Fruit fly (Drosophila melanogaster): ENCODE results near the gene CG16736.

Gene CG16736

DNA sequence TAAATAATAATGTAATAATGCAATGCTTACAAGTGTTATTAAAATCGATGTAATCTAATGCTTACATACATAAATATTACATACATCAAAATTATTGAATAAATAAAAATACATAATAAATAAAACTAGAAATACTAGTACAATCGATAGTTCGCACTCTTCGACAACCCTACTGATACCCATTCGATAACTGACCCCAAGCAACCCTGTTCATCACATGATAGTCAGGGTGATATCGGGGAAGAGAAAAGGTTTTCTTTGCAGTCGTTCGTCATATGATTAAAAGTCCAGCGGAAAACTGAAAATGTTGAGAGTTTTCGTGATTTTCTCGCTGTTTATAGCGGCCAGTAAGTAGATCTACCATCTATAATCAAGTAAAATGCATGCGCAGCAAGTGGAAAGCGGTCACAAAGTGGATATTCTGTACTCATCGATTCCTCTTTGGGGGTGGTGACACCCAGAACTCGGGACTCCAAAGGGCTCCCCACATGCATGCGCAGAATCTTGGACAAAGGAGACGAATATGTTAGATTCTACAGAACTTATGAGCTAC lies 3.0 kb upstream of the CG16736 start, which contains the start of gene ATP6AP2:
Gene ATP6AP2 (plus strand): TSS at position 218 of the 553 bp plus-strand sequence.
- peak; percentile 76 for TF ChIP-seq Eip78C (GFP tag)
- peak; percentile 58 for TF ChIP-seq CG3032 (tag; optimal IDR thresholded peaks at IDR 0.05)
- peak; percentile 35 for TF ChIP-seq lz (GFP tag; optimal IDR thresholded peaks at IDR 0.05)
- TF ChIP-seq esn (GFP tag; optimal IDR thresholded peaks at IDR 0.05), result peak; percentile 59
- TF ChIP-seq cyc (GFP tag; optimal IDR thresholded peaks at IDR 0.05), result peak; percentile 35
- no peak for TF ChIP-seq CG6163 (GFP tag; IDR thresholded peaks at IDR 0.05)
- TF ChIP-seq CG1621 (tag; optimal IDR thresholded peaks at IDR 0.05), result no peak
- peak; percentile 38 for TF ChIP-seq CG31627 (GFP tag; optimal IDR thresholded peaks at IDR 0.05)

DNA sequence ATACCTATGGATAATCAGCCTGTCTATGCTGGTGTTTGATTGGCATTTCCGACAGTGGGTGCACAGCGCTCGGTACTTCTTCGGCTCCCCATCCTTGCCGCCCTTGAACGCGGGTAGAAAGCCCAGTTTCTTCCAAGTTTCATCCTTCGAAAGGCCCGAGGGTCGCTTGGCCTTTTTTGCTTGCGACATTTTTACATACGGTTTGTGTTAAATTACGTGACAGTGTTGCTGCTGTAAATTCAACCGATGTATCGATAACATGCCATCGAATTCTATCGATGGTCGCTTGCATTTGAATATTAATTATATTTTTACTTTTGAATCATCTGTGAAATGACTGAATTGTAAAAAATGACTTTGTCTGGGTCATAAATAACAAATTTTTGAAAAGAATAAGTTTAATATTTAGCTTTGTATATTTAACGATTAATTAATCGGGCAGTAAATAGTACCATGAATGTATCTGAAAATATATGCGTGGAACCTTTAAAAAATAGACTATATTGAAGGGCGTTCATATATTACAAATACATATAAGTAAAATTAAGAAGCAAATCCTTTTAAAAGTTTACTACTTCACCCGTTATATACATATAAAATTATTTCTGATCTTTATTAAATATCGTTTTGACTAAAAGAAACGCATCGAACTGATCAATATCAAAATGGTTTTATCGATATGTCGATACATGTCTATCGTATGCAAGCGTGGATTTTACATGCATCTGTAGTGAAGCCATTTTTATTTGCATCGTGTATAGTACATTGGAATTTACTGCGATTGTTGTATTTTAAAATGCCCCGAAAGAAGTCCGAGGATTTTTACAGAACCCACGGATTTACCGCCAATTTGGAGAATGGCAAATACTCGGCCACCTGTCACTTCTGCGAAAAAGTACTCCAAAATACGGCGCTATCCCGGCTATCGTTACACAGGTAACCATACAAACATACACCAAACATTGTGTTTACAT lies 1.0 kb upstream of the CG16736 start, which contains the start of the genes Ibf2 and Ibf1:
Gene Ibf2 (minus strand): TSS at position 250 of the 974 bp plus-strand sequence.
Gene Ibf1 (plus strand): TSS at position 713 of the 974 bp plus-strand sequence.
- TF ChIP-seq Eip78C (GFP tag) (peak; percentile 13), CG11294 (GFP tag; IDR thresholded peaks at IDR 0.05) (no peak)

DNA sequence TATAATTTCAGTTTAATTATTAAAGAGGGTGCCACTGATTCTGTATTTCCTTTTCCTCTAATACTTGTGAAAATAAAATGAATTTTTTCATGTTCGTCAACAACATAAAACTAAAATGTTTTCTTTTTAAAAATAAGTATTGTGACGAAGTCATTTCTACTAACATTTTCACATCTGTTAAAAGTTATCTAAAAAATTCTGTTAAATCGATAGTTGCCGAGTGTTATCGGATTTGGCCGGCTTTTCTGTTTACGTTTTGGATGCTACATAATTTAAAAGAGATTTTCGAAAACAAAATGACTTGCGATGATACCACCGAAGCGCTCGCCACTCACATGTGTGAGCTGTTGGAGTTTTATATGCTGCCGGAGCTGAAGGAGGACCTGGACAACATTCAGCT lies 2.7 kb downstream of the CG16736 start, which contains the start of gene CG16734:
Gene CG16734 (plus strand): TSS at position 255 of the 400 bp plus-strand sequence.
- no peak for TF ChIP-seq topi (GFP tag; optimal IDR thresholded peaks at IDR 0.05)
- no peak for TF ChIP-seq Eip75B (GFP tag; optimal IDR thresholded peaks at IDR 0.05)
- TF ChIP-seq dac (GFP tag; optimal IDR thresholded peaks at IDR 0.05), result no peak
- TF ChIP-seq CG9139 (GFP tag; optimal IDR thresholded peaks at IDR 0.05), result no peak
- TF ChIP-seq net (GFP tag; optimal IDR thresholded peaks at IDR 0.05), result no peak
- TF ChIP-seq Sox15 (GFP tag; optimal IDR thresholded peaks at IDR 0.05), result no peak
- TF ChIP-seq CG6163 (GFP tag; IDR thresholded peaks at IDR 0.05), result no peak
- TF ChIP-seq Smox (GFP tag; optimal IDR thresholded peaks at IDR 0.05), result no peak
- no peak for TF ChIP-seq cyc (GFP tag; optimal IDR thresholded peaks at IDR 0.05)
- no peak for TF ChIP-seq CG11762 (GFP tag; optimal IDR thresholded peaks at IDR 0.05; ENCODE audit: insufficient read depth)
- no peak for TF ChIP-seq Eip93F (GFP tag; optimal IDR thresholded peaks at IDR 0.05)

DNA sequence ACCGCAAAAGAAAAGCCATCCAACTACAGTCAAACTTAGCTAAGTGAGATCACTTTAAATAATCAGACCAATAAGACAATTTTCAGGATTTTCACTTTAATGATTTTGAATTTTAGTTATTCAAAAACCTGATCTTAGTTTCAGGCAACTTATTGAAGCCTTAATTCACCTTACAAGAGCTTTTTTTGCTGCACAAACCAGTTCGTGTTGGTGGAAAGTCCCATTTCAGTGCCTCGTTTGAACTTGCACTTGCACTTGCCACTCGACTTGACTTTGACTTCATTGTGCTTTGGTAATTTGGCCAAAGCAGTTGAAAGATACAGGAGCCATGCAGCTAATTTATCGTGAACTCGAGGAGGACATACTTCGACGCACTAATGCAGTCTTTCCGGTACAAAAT lies 6.0 kb downstream of the CG16736 start, which contains the start of gene St2:
Gene St2 (plus strand): TSS at position 301 of the 400 bp plus-strand sequence.
- TF ChIP-seq CG10669 (GFP tag; optimal IDR thresholded peaks at IDR 0.05) (no peak), Eip78C (GFP tag) (peak; percentile 43)

dm6 chr3R:9250868-9251267 lies 6.6 kb downstream of the CG16736 start:
- TF ChIP-seq CG9139 (GFP tag; optimal IDR thresholded peaks at IDR 0.05), result peak; percentile 34
- TF ChIP-seq acj6 (GFP tag; optimal IDR thresholded peaks at IDR 0.05), result peak; percentile 88
- peak; percentile 93 for TF ChIP-seq topi (GFP tag; optimal IDR thresholded peaks at IDR 0.05)
- peak; percentile 86 for TF ChIP-seq CG6854 (GFP tag; optimal IDR thresholded peaks at IDR 0.05)
- TF ChIP-seq dac (GFP tag; optimal IDR thresholded peaks at IDR 0.05), result peak; percentile 79
- peak; percentile 44 to 47 for TF ChIP-seq ss (GFP tag; optimal IDR thresholded peaks at IDR 0.05)
- no peak for TF ChIP-seq vri (GFP tag; optimal IDR thresholded peaks at IDR 0.05)
- TF ChIP-seq CG6808 (GFP tag; optimal IDR thresholded peaks at IDR 0.05), result peak; percentile 56
- peak; percentile 77 for TF ChIP-seq Sox15 (GFP tag; optimal IDR thresholded peaks at IDR 0.05)
- TF ChIP-seq Lpt (GFP tag; optimal IDR thresholded peaks at IDR 0.05), result peak; percentile 87
- TF ChIP-seq Ets96B (tag; optimal IDR thresholded peaks at IDR 0.05), result peak; percentile 67
- TF ChIP-seq eg (GFP tag; IDR thresholded peaks at IDR 0.05), result peak; percentile 93; the same call in 2 of the 3 replicates
- peak; percentile 87 for TF ChIP-seq pdm3 (GFP tag; optimal IDR thresholded peaks at IDR 0.05)
- peak; percentile 92 for TF ChIP-seq CG32006 (GFP tag; optimal IDR thresholded peaks at IDR 0.05)
- TF ChIP-seq Hr4 (GFP tag; optimal IDR thresholded peaks at IDR 0.05), result peak; percentile 92
- peak; percentile 94 for TF ChIP-seq esn (GFP tag; optimal IDR thresholded peaks at IDR 0.05)
- TF ChIP-seq CG6792 (GFP tag; optimal IDR thresholded peaks at IDR 0.05), result peak; percentile 89
- peak; percentile 96 for TF ChIP-seq Eip78C (GFP tag)
- peak; percentile 88 for TF ChIP-seq achi (GFP tag; optimal IDR thresholded peaks at IDR 0.05)
- TF ChIP-seq Hr39 (GFP tag; optimal IDR thresholded peaks at IDR 0.05), result peak; percentile 94
- TF ChIP-seq cyc (GFP tag; optimal IDR thresholded peaks at IDR 0.05), result peak; percentile 92
- TF ChIP-seq fd59A (GFP tag; optimal IDR thresholded peaks at IDR 0.05), result no peak
- peak; percentile 54 for TF ChIP-seq CG1621 (tag; optimal IDR thresholded peaks at IDR 0.05)
- peak; percentile 70 for TF ChIP-seq CG11902 (GFP tag; optimal IDR thresholded peaks at IDR 0.05)
- TF ChIP-seq CG4318 (GFP tag; optimal IDR thresholded peaks at IDR 0.05), result peak; percentile 82
- TF ChIP-seq Ets21C (GFP tag; optimal IDR thresholded peaks at IDR 0.05), result peak; percentile 85
- peak; percentile 79 for TF ChIP-seq CG8632 (GFP tag; optimal IDR thresholded peaks at IDR 0.05)
- peak; percentile 92 for TF ChIP-seq Sox102F (GFP tag; optimal IDR thresholded peaks at IDR 0.05)
